Fruit fly (Drosophila melanogaster) whole organism, embryonic: ENCODE measurements around the gene Cul5.

Source experiments
- ATbp ChIP-seq: fragments of 200-800 bp; sonication (Bioruptor generic); optimal IDR thresholded peaks from 2 replicates; lab custom pipeline; 2017; ENCODE audit warnings: missing biosample characterization, mild to moderate bottlenecking, missing genetic modification characterization, missing genetic modification reagents
- Bgb ChIP-seq: fragments of 200-800 bp; sonication (Bioruptor generic); IDR thresholded peaks from 2 replicates; pipeline ENCODE4 v1.3.6; 2022; ENCODE audit warnings: missing biosample characterization, missing genetic modification characterization; ENCODE audit not compliant: partially characterized antibody
- CG13624 ChIP-seq: fragments of 200-800 bp; sonication (Bioruptor generic); optimal IDR thresholded peaks from 2 replicates; lab custom pipeline; 2016; ENCODE audit warnings: missing biosample characterization, missing genetic modification characterization
- CG15479 ChIP-seq: fragments of 200-800 bp; sonication (Bioruptor generic); optimal IDR thresholded peaks from 3 replicates; lab custom pipeline; 2019; ENCODE audit warnings: missing biosample characterization, mild to moderate bottlenecking, missing genetic modification characterization, moderate library complexity
- CG15601 ChIP-seq: fragments of 200-800 bp; sonication (Bioruptor generic); optimal IDR thresholded peaks from 3 replicates; lab custom pipeline; 2019; ENCODE audit warnings: missing biosample characterization, mild to moderate bottlenecking, missing genetic modification characterization, moderate library complexity
- CG16813 ChIP-seq: fragments of 200-800 bp; sonication (Bioruptor generic); IDR thresholded peaks from 3 replicates; pipeline ENCODE4 v1.3.6; 2022; ENCODE audit warnings: missing biosample characterization, missing genetic modification characterization; ENCODE audit not compliant: partially characterized antibody
- CG18476 ChIP-seq: fragments of 200-800 bp; sonication (Bioruptor generic); optimal IDR thresholded peaks from 2 replicates; lab custom pipeline; 2016; ENCODE audit warnings: missing biosample characterization, mild to moderate bottlenecking, missing genetic modification characterization
- CG2875 ChIP-seq: fragments of 200-800 bp; sonication (Bioruptor generic); optimal IDR thresholded peaks from 2 replicates; lab custom pipeline; 2017; ENCODE audit warnings: missing biosample characterization, mild to moderate bottlenecking, missing genetic modification characterization, missing genetic modification reagents
- CG3163 ChIP-seq: fragments of 200-800 bp; sonication (Bioruptor generic); optimal IDR thresholded peaks from 3 replicates; lab custom pipeline; 2016; ENCODE audit warnings: missing biosample characterization, missing genetic modification characterization
- CG3407 ChIP-seq: fragments of 200-800 bp; sonication (Bioruptor generic); optimal IDR thresholded peaks from 2 replicates; lab custom pipeline; 2018; ENCODE audit warnings: missing biosample characterization, mild to moderate bottlenecking, missing genetic modification characterization
- CG42726 ChIP-seq: fragments of 200-800 bp; sonication (Bioruptor generic); IDR thresholded peaks from 2 replicates; pipeline ENCODE4 v1.3.6; 2022; ENCODE audit warnings: missing biosample characterization, missing genetic modification characterization; ENCODE audit not compliant: partially characterized antibody
- CG4328 ChIP-seq: fragments of 200-800 bp; sonication (Bioruptor generic); optimal IDR thresholded peaks from 3 replicates; lab custom pipeline; 2017; ENCODE audit warnings: missing biosample characterization, missing genetic modification reagents, missing genetic modification characterization
- CG6175 ChIP-seq: fragments of 200-800 bp; sonication (Bioruptor generic); IDR thresholded peaks from 3 replicates; pipeline ENCODE4 v1.3.6; 2022; ENCODE audit warnings: missing biosample characterization, missing genetic modification characterization
- CG6689 ChIP-seq: fragments of 200-800 bp; sonication (Bioruptor generic); IDR thresholded peaks from 2 replicates; pipeline ENCODE4 v1.3.6; 2022; ENCODE audit warnings: missing biosample characterization, missing genetic modification characterization
- CHES-1-like ChIP-seq: fragments of 200-800 bp; sonication (Bioruptor generic); optimal IDR thresholded peaks from 2 replicates; lab custom pipeline; 2016; ENCODE audit warnings: missing biosample characterization, missing genetic modification characterization
- Dad ChIP-seq: fragments of 200-800 bp; sonication (Bioruptor generic); optimal IDR thresholded peaks from 3 replicates; lab custom pipeline; 2016; ENCODE audit warnings: missing biosample characterization, missing genetic modification characterization
- HLHmδ ChIP-seq: fragments of 200-800 bp; sonication (Bioruptor generic); optimal IDR thresholded peaks from 2 replicates; lab custom pipeline; 2018; ENCODE audit warnings: missing biosample characterization, mild to moderate bottlenecking, missing genetic modification characterization, moderate library complexity
- Hr3 ChIP-seq: fragments of 200-800 bp; sonication (Bioruptor generic); optimal IDR thresholded peaks from 3 replicates; lab custom pipeline; 2016; ENCODE audit warnings: missing biosample characterization, missing genetic modification characterization
- MESR4 ChIP-seq: fragments of 200-800 bp; sonication (Bioruptor generic); optimal IDR thresholded peaks from 2 replicates; lab custom pipeline; 2018; ENCODE audit warnings: missing biosample characterization, mild to moderate bottlenecking, missing genetic modification characterization, moderate library complexity
- Max ChIP-seq: fragments of 200-800 bp; sonication (Bioruptor generic); optimal IDR thresholded peaks from 2 replicates; lab custom pipeline; 2016; ENCODE audit warnings: missing biosample characterization, mild to moderate bottlenecking, missing genetic modification characterization
- Neu2 ChIP-seq: fragments of 200-800 bp; sonication (Bioruptor generic); optimal IDR thresholded peaks from 3 replicates; lab custom pipeline; 2016; ENCODE audit warnings: missing biosample characterization, missing genetic modification characterization, borderline replicate concordance
- Nf-YC ChIP-seq: fragments of 200-800 bp; optimal IDR thresholded peaks from 3 replicates; lab custom pipeline; 2019; ENCODE audit warnings: missing biosample characterization, mild to moderate bottlenecking, missing genetic modification characterization, moderate library complexity
- Opbp ChIP-seq: fragments of 200-800 bp; sonication (Bioruptor generic); IDR thresholded peaks from 3 replicates; pipeline ENCODE4 v1.3.6; 2022; ENCODE audit warnings: missing biosample characterization, missing genetic modification characterization; ENCODE audit not compliant: partially characterized antibody
- Side ChIP-seq: fragments of 200-800 bp; sonication (Bioruptor generic); optimal IDR thresholded peaks from 2 replicates; lab custom pipeline; 2016; ENCODE audit warnings: missing biosample characterization, missing genetic modification characterization
- Six4 ChIP-seq: fragments of 200-800 bp; sonication (Bioruptor generic); optimal IDR thresholded peaks from 2 replicates; lab custom pipeline; 2016; ENCODE audit warnings: missing biosample characterization, missing genetic modification characterization
- chif ChIP-seq, 2 experiments: fragments of 200-800 bp; sonication (Bioruptor generic); optimal IDR thresholded peaks; 3 replicates each; lab custom pipeline; 2016; ENCODE audit warnings: missing biosample characterization in 2 of 2, missing genetic modification characterization in 2 of 2
- chinmo ChIP-seq: fragments of 200-800 bp; sonication (Bioruptor generic); IDR thresholded peaks from 4 replicates; pipeline ENCODE4 v1.3.6; 2022; ENCODE audit warnings: missing biosample characterization, missing genetic modification characterization; ENCODE audit not compliant: partially characterized antibody
- corto ChIP-seq: fragments of 200-800 bp; sonication (Bioruptor generic); optimal IDR thresholded peaks from 2 replicates; lab custom pipeline; 2016; ENCODE audit warnings: missing biosample characterization, mild to moderate bottlenecking, missing genetic modification characterization, moderate library complexity
- crc ChIP-seq: fragments of 200-800 bp; sonication (Bioruptor generic); optimal IDR thresholded peaks from 2 replicates; lab custom pipeline; 2016; ENCODE audit warnings: missing biosample characterization, missing genetic modification characterization
- dan ChIP-seq: fragments of 200-800 bp; sonication (Bioruptor generic); IDR thresholded peaks from 2 replicates; pipeline ENCODE4 v1.3.6; 2022; ENCODE audit warnings: missing biosample characterization, missing genetic modification characterization
- ems ChIP-seq: fragments of 200-800 bp; sonication (Bioruptor generic); optimal IDR thresholded peaks from 3 replicates; lab custom pipeline; 2016; ENCODE audit warnings: missing biosample characterization, missing genetic modification characterization
- en ChIP-seq: fragments of 200-800 bp; sonication (Bioruptor generic); optimal IDR thresholded peaks from 2 replicates; lab custom pipeline; 2016; ENCODE audit warnings: missing biosample characterization, missing genetic modification characterization
- esg ChIP-seq: fragments of 200-800 bp; sonication (Bioruptor generic); conservative IDR thresholded peaks from 2 replicates; pipeline ENCODE4 v1.3.6; 2022; ENCODE audit warnings: missing biosample characterization, missing genetic modification characterization
- gt ChIP-seq: fragments of 200-800 bp; sonication (Bioruptor generic); IDR thresholded peaks from 2 replicates; pipeline ENCODE4 v1.3.6; 2022; ENCODE audit warnings: missing biosample characterization, missing genetic modification characterization
- jumu ChIP-seq: fragments of 200-800 bp; sonication (Bioruptor generic); optimal IDR thresholded peaks from 3 replicates; lab custom pipeline; 2016; ENCODE audit warnings: missing biosample characterization, missing genetic modification characterization
- mirr ChIP-seq: fragments of 200-800 bp; sonication (Bioruptor generic); optimal IDR thresholded peaks from 3 replicates; lab custom pipeline; 2018; ENCODE audit warnings: missing biosample characterization, mild to moderate bottlenecking, missing genetic modification characterization
- mld ChIP-seq: fragments of 200-800 bp; sonication (Bioruptor generic); IDR thresholded peaks from 3 replicates; pipeline ENCODE4 v1.3.6; 2022; ENCODE audit warnings: missing biosample characterization, missing genetic modification characterization; ENCODE audit not compliant: partially characterized antibody
- onecut ChIP-seq: fragments of 200-800 bp; sonication (Bioruptor generic); IDR thresholded peaks from 2 replicates; pipeline ENCODE4 v1.3.6; 2022; ENCODE audit warnings: missing biosample characterization, missing genetic modification characterization
- prd ChIP-seq, 3 experiments: fragments of >200 bp in 2 of 3; fragments of 200-800 bp in 1 of 3; sonication (Bioruptor generic) in 1 of 3; optimal IDR thresholded peaks in 2 of 3; IDR thresholded peaks in 1 of 3; 2 replicates in 2 of 3; 3 replicates in 1 of 3; pipeline versions ENCODE4 v1.3.6 to Lab custom; 2017 to 2022; ENCODE audit warnings: missing biosample characterization in 1 of 3, missing genetic modification characterization in 1 of 3
- rib ChIP-seq: fragments of 200-800 bp; sonication (Bioruptor generic); IDR thresholded peaks from 2 replicates; pipeline ENCODE4 v1.3.6; 2022; ENCODE audit warnings: missing biosample characterization, missing genetic modification characterization
- shn ChIP-seq: fragments of 200-800 bp; sonication (Bioruptor generic); optimal IDR thresholded peaks from 3 replicates; lab custom pipeline; 2016; ENCODE audit warnings: missing biosample characterization, missing genetic modification characterization
- slou ChIP-seq: fragments of 200-800 bp; sonication (Bioruptor generic); optimal IDR thresholded peaks from 3 replicates; lab custom pipeline; 2016; ENCODE audit warnings: missing biosample characterization, missing genetic modification characterization
- so ChIP-seq: fragments of 200-800 bp; sonication (Bioruptor generic); IDR thresholded peaks from 3 replicates; pipeline ENCODE4 v1.3.6; 2022; ENCODE audit warnings: missing biosample characterization, missing genetic modification characterization
- ttk ChIP-seq: fragments of 200-800 bp; sonication (Bioruptor generic); IDR thresholded peaks from 2 replicates; pipeline ENCODE4 v2.1.2; 2022; ENCODE audit warnings: missing biosample characterization, missing genetic modification characterization
- twi ChIP-seq: fragments of 200-800 bp; optimal IDR thresholded peaks from 2 replicates; lab custom pipeline; 2019; ENCODE audit warnings: missing biosample characterization, mild to moderate bottlenecking, missing genetic modification characterization, moderate library complexity
- unpg ChIP-seq: fragments of 200-800 bp; sonication (Bioruptor generic); optimal IDR thresholded peaks from 3 replicates; lab custom pipeline; 2018; ENCODE audit warnings: missing biosample characterization, mild to moderate bottlenecking, missing genetic modification characterization, moderate library complexity

The Cul5 gene

dm6 chr3R:29040526-29041195 is 22.1 kb downstream of the Cul5 start (continued):
- no peak for TF ChIP-seq rib
- 0 out of 3 replicates have a peak, but pooled peaks have one; percentile 37 for TF ChIP-seq so
- peak; percentile 47; the same call in 1 of the 2 replicates for TF ChIP-seq ttk (GFP tag; lab: Robert Waterston, UW)
- TF ChIP-seq prd (optimal IDR thresholded peaks at IDR 0.05; lab: Kevin White, UChicago), result no peak
- TF ChIP-seq prd (GFP tag; IDR thresholded peaks at IDR 0.05; lab: Robert Waterston, UW), result peak; percentile 42; the same call in 1 of the 3 replicates
- peak; percentile 11 for TF ChIP-seq corto (GFP tag; lab: Kevin White, UChicago)
- TF ChIP-seq CG15479 (GFP tag; lab: Kevin White, UChicago), result no peak
- TF ChIP-seq mld (GFP tag; lab: Robert Waterston, UW), result no peak
- no peak for TF ChIP-seq Nf-YC
- TF ChIP-seq Dad (GFP tag; lab: Kevin White, UChicago), result no peak
- TF ChIP-seq Six4 (GFP tag; lab: Kevin White, UChicago), result peak; percentile 31
- TF ChIP-seq gt (GFP tag; lab: Robert Waterston, UW), result no peak

dm6 chr3R:29039704-29040430 is 22.9 kb downstream of the Cul5 start:
- TF ChIP-seq Bgb (GFP tag; lab: Robert Waterston, UW), result peak; percentile 40; the same call in 1 of the 2 replicates
- no peak for TF ChIP-seq crc (GFP tag; lab: Kevin White, UChicago)
- TF ChIP-seq CHES-1-like (GFP tag; lab: Kevin White, UChicago), result peak; percentile 46
- TF ChIP-seq MESR4, result peak; percentile 26
- no peak for TF ChIP-seq onecut
- TF ChIP-seq Hr3 (GFP tag; lab: Kevin White, UChicago), result no peak
- TF ChIP-seq CG15601 (tag; lab: Kevin White, UChicago), result no peak
- TF ChIP-seq jumu (GFP tag; lab: Kevin White, UChicago), result peak; percentile 25
- 0 out of 2 replicates have a peak, but pooled peaks have one; percentile 10 for TF ChIP-seq CG6689
- TF ChIP-seq shn (GFP tag; lab: Kevin White, UChicago), result peak; percentile 9
- TF ChIP-seq chif (GFP tag; optimal IDR thresholded peaks at IDR 0.05; lab: Kevin White, UChicago), result peak in 1 of 2 experiments; percentile 25
- no peak for TF ChIP-seq unpg (GFP tag; lab: Kevin White, UChicago)
- no peak for TF ChIP-seq slou (GFP tag; lab: Kevin White, UChicago)
- TF ChIP-seq CG2875 (GFP tag; lab: Kevin White, UChicago), result no peak
- TF ChIP-seq CG16813, result no peak
- TF ChIP-seq en (GFP tag; lab: Kevin White, UChicago), result peak; percentile 9
- TF ChIP-seq Opbp (GFP tag; lab: Robert Waterston, UW), result 0 out of 3 replicates have a peak, but pooled peaks have one; percentile 31
- no peak for TF ChIP-seq twi (tag; lab: Kevin White, UChicago)
- TF ChIP-seq dan (GFP tag; lab: Robert Waterston, UW), result no peak
- peak; percentile 33 for TF ChIP-seq CG3163
- no peak for TF ChIP-seq CG6175 (GFP tag; lab: Robert Waterston, UW)
- TF ChIP-seq CG18476 (GFP tag; lab: Kevin White, UChicago), result peak; percentile 51
- no peak for TF ChIP-seq ATbp (GFP tag; lab: Kevin White, UChicago)
- TF ChIP-seq chinmo, result 0 out of 4 replicates have a peak, but pooled peaks have one; percentile 40
- peak; percentile 11 for TF ChIP-seq CG13624 (GFP tag; lab: Kevin White, UChicago)
- TF ChIP-seq Side (GFP tag; lab: Kevin White, UChicago), result peak; percentile 26
- peak; percentile 55 for TF ChIP-seq ems (GFP tag; lab: Kevin White, UChicago)
- TF ChIP-seq esg (GFP tag; lab: Robert Waterston, UW), result no peak
- TF ChIP-seq Neu2, result no peak
- TF ChIP-seq CG3407 (GFP tag; lab: Kevin White, UChicago), result no peak
- TF ChIP-seq CG42726, result 0 out of 2 replicates have a peak, but pooled peaks have one; percentile 26
- no peak for TF ChIP-seq mirr (GFP tag; lab: Kevin White, UChicago)
- TF ChIP-seq Max (GFP tag; lab: Kevin White, UChicago), result peak; percentile 46
- no peak for TF ChIP-seq HLHmδ (GFP tag; lab: Kevin White, UChicago)
- no peak for TF ChIP-seq CG4328
